Comparison of ENCODE assay signal across 5 fruit fly cellular contexts in the genomic region with DNA sequence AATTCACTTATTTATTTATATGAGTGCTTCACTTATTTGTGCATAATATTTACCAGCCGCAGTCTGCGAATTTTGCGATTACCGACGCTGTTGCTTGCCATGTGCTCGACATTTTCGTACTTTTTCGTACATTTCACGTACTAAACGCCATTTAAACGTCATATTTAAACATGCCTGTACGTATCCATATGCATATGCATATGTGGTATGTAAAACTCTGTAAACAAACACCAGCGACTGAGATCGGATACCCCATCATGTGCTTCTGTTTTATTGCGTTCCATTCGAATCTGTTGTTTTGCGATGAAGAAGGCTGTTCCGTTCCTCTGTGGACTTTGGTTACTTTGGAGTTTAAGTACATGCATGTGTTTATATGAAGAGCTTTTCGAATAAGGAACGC.
TF ChIP-seq lines count a peak whose summit lies in the region.

No protein-coding gene starts in this region.

- TF ChIP-seq CTCF in whole organism, embryonic (GFP tag; optimal IDR thresholded peaks at IDR 0.05; lab: Kevin White, UChicago) = no peak

TF ChIP-seq in whole organism, adult, 20 proteins besides CTCF, POLR2A, EP300 and RAD21:
- TF ChIP-seq tj (GFP tag; optimal IDR thresholded peaks at IDR 0.05; lab: Kevin White, UChicago) (peak; percentile 88), CG11617 (GFP tag; optimal IDR thresholded peaks at IDR 0.05; lab: Kevin White, UChicago) (no peak), CG1620 (GFP tag; optimal IDR thresholded peaks at IDR 0.05; lab: Kevin White, UChicago) (no peak), bab1 (GFP tag; optimal IDR thresholded peaks at IDR 0.05; lab: Kevin White, UChicago) (no peak)

TF ChIP-seq in whole organism, embryonic, 481 proteins besides CTCF, POLR2A, EP300 and RAD21:
- peak; percentile 4 for TF ChIP-seq nom (GFP tag; optimal IDR thresholded peaks at IDR 0.05; lab: Kevin White, UChicago)
- TF ChIP-seq Hey (tag; optimal IDR thresholded peaks at IDR 0.05; lab: Kevin White, UChicago) = no peak
TF ChIP-seq in whole organism, embryonic: peak in this region for 1.

TF ChIP-seq in whole organism, prepupa, 60 proteins besides CTCF, POLR2A, EP300 and RAD21:
- peak; percentile 63 for TF ChIP-seq Eip78C (GFP tag; lab: Kevin White, UChicago)
- peak; percentile 4 for TF ChIP-seq Met (GFP tag; optimal IDR thresholded peaks at IDR 0.05; lab: Kevin White, UChicago)
- TF ChIP-seq fd59A (GFP tag; optimal IDR thresholded peaks at IDR 0.05; lab: Kevin White, UChicago) = no peak
- TF ChIP-seq net (GFP tag; optimal IDR thresholded peaks at IDR 0.05; lab: Kevin White, UChicago) = no peak
- TF ChIP-seq esn (GFP tag; optimal IDR thresholded peaks at IDR 0.05; lab: Kevin White, UChicago) = peak; percentile 23
- peak; percentile 33 for TF ChIP-seq svp (GFP tag; lab: Kevin White, UChicago)
- TF ChIP-seq Lpt (GFP tag; optimal IDR thresholded peaks at IDR 0.05; lab: Kevin White, UChicago) = no peak
- no peak for TF ChIP-seq acj6 (GFP tag; optimal IDR thresholded peaks at IDR 0.05; lab: Kevin White, UChicago)
- TF ChIP-seq ss (GFP tag; optimal IDR thresholded peaks at IDR 0.05; lab: Kevin White, UChicago) = peak in 1 of 2 experiments; percentile 24
- TF ChIP-seq lz (GFP tag; optimal IDR thresholded peaks at IDR 0.05; lab: Kevin White, UChicago) = no peak
- TF ChIP-seq CG1621 (tag; optimal IDR thresholded peaks at IDR 0.05; lab: Kevin White, UChicago) = no peak
TF ChIP-seq in whole organism, prepupa: peak in this region for 5.

TF ChIP-seq in whole organism, pupa, 21 proteins besides CTCF, POLR2A, EP300 and RAD21:
- no peak for TF ChIP-seq D1 (tag; optimal IDR thresholded peaks at IDR 0.05; lab: Kevin White, UChicago)
- peak; percentile 2 for TF ChIP-seq Snoo (tag; optimal IDR thresholded peaks at IDR 0.05; lab: Kevin White, UChicago)

TF ChIP-seq in whole organism, wandering third instar larva, 38 proteins besides CTCF, POLR2A, EP300 and RAD21:
- TF ChIP-seq GATAd (GFP tag; optimal IDR thresholded peaks at IDR 0.05; lab: Kevin White, UChicago) (no peak), Vsx2 (GFP tag; optimal IDR thresholded peaks at IDR 0.05; lab: Kevin White, UChicago; ENCODE audit: partially characterized antibody) (no peak), Hr83 (GFP tag; optimal IDR thresholded peaks at IDR 0.05; lab: Kevin White, UChicago; ENCODE audit: poor library complexity, severe bottlenecking) (peak; percentile 18), rgr (GFP tag; optimal IDR thresholded peaks at IDR 0.05; lab: Kevin White, UChicago) (peak; percentile 31), dsf (GFP tag; optimal IDR thresholded peaks at IDR 0.05; lab: Kevin White, UChicago; ENCODE audit: borderline replicate concordance) (no peak), Jra (GFP tag; optimal IDR thresholded peaks at IDR 0.05; lab: Kevin White, UChicago) (no peak), Dfd (GFP tag; optimal IDR thresholded peaks at IDR 0.05; lab: Kevin White, UChicago) (no peak), Mio (GFP tag; optimal IDR thresholded peaks at IDR 0.05; lab: Kevin White, UChicago) (no peak), psq (GFP tag; optimal IDR thresholded peaks at IDR 0.05; lab: Kevin White, UChicago) (peak; percentile 14), CG9705 (GFP tag; optimal IDR thresholded peaks at IDR 0.05; lab: Kevin White, UChicago) (no peak), dmrt93B (GFP tag; optimal IDR thresholded peaks at IDR 0.05; lab: Kevin White, UChicago) (no peak), jim (GFP tag; optimal IDR thresholded peaks at IDR 0.05; lab: Kevin White, UChicago) (no peak), N (GFP tag; optimal IDR thresholded peaks at IDR 0.05; lab: Kevin White, UChicago) (no peak), CG32264 (GFP tag; optimal IDR thresholded peaks at IDR 0.05; lab: Kevin White, UChicago) (no peak), br (GFP tag; optimal IDR thresholded peaks at IDR 0.05; lab: Kevin White, UChicago) (no peak), tai (GFP tag; optimal IDR thresholded peaks at IDR 0.05; lab: Kevin White, UChicago) (peak; percentile 39), OdsH (GFP tag; optimal IDR thresholded peaks at IDR 0.05; lab: Kevin White, UChicago) (no peak), Sp1 (GFP tag; optimal IDR thresholded peaks at IDR 0.05; lab: Kevin White, UChicago) (no peak), dl (GFP tag; optimal IDR thresholded peaks at IDR 0.05; lab: Kevin White, UChicago; ENCODE audit: insufficient read depth in 1 of 2, partially characterized antibody in 2 of 2) (no peak), HLH106 (tag; optimal IDR thresholded peaks at IDR 0.05; lab: Kevin White, UChicago) (no peak), Hnf4 (GFP tag; optimal IDR thresholded peaks at IDR 0.05; lab: Kevin White, UChicago) (no peak), foxo (GFP tag; optimal IDR thresholded peaks at IDR 0.05; lab: Kevin White, UChicago) (no peak), fru (GFP tag; optimal IDR thresholded peaks at IDR 0.05; lab: Kevin White, UChicago) (peak; percentile 26), h (GFP tag; optimal IDR thresholded peaks at IDR 0.05; lab: Kevin White, UChicago) (peak; percentile 37), Abd-B (GFP tag; optimal IDR thresholded peaks at IDR 0.05; lab: Kevin White, UChicago) (no peak), CrebA (GFP tag; optimal IDR thresholded peaks at IDR 0.05; lab: Kevin White, UChicago; ENCODE audit: borderline replicate concordance) (peak; percentile 2)
TF ChIP-seq in whole organism, wandering third instar larva: peak in this region for 7.
